Worm (Caenorhabditis elegans) whole organism, young adult: ENCODE results near the gene spon-1.

Experiments
- attf-5 ChIP-seq: fragments of 200-800 bp; sonication (Bioruptor generic); optimal IDR thresholded peaks from 2 replicates; lab custom pipeline; 2018; ENCODE audit warnings: mild to moderate bottlenecking, missing genetic modification characterization, missing compliant biosample characterization
- madf-6 ChIP-seq: fragments of 200-800 bp; sonication (Bioruptor generic); IDR thresholded peaks from 2 replicates; pipeline ENCODE4 v1.3.6; 2022; ENCODE audit warnings: missing genetic modification reagents, missing genetic modification characterization, missing compliant biosample characterization

DNA sequence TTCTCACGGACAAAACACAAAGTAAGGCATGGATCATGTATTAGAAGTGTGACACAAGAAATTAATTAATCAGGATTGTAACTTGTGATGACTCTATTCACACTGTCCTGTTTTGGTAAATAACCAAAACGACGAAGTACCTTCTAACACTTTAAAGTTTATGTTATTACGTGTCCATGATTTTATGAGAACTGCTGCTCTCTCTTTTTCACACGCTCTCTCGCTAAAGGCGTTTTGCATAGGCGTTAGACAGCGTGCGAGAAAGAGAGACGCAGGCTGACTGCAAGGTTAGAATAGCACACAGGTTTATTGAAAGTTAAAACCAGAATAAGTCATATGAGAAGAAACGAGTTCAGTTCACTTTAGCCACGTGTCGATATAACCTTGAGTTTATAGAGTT lies 26.3 kb upstream of the spon-1 start:
- TF ChIP-seq madf-6, result no peak; the same call in 1 of the 2 replicates
- no peak for TF ChIP-seq attf-5 (GFP tag; lab: Kevin White, UChicago)
